Fruit fly (Drosophila melanogaster): ENCODE data around the gene DppIII.

dm6 chr3R:8327967-8328789 is 16.0 kb upstream of the DppIII start:
- no peak for TF ChIP-seq CG17806 (tag; optimal IDR thresholded peaks at IDR 0.05)
- TF ChIP-seq CG8159 (tag; optimal IDR thresholded peaks at IDR 0.05): no peak

Measured in whole organism, pupa.